Worm (Caenorhabditis elegans) whole organism, L2 larva: Measurements from ENCODE around the gene F14D2.11.

ENCODE experiments used
- C34F6.9 ChIP-seq: fragments of 150-350 bp; optimal IDR thresholded peaks from 2 replicates; lab custom pipeline; 2014; ENCODE audit warnings: missing biosample characterization, missing genetic modification characterization
- R02D3.7 ChIP-seq: fragments of 150-350 bp; optimal IDR thresholded peaks from 2 replicates; lab custom pipeline; 2014; ENCODE audit warnings: missing biosample characterization, missing genetic modification characterization
- Y55F3AM.14 ChIP-seq: fragments of 200-800 bp; sonication (Bioruptor generic); optimal IDR thresholded peaks from 2 replicates; lab custom pipeline; 2018; ENCODE audit warnings: mild to moderate bottlenecking, missing genetic modification characterization, missing compliant biosample characterization
- aly-2 ChIP-seq: fragments of 150-350 bp; optimal IDR thresholded peaks from 2 replicates; lab custom pipeline; 2014; ENCODE audit warnings: missing biosample characterization, missing genetic modification characterization
- ama-1 ChIP-seq: fragments of 150-350 bp; optimal IDR thresholded peaks from 2 replicates; lab custom pipeline; 2018; ENCODE audit warnings: inconsistent platforms
- ceh-82 ChIP-seq: fragments of 150-350 bp; optimal IDR thresholded peaks from 2 replicates; lab custom pipeline; 2014; ENCODE audit warnings: missing biosample characterization, missing genetic modification characterization
- crh-2 ChIP-seq: sonication (generic microtip); optimal IDR thresholded peaks from 2 replicates; lab custom pipeline; 2017; ENCODE audit warnings: missing biosample characterization, missing genetic modification characterization
- dmd-4 ChIP-seq: sonication (generic microtip); optimal IDR thresholded peaks from 2 replicates; lab custom pipeline; 2017; ENCODE audit warnings: missing biosample characterization, missing genetic modification characterization
- egl-27 ChIP-seq: sonication (generic microtip); optimal IDR thresholded peaks from 3 replicates; lab custom pipeline; 2017; ENCODE audit warnings: missing biosample characterization, missing genetic modification reagents, missing genetic modification characterization
- elt-1 ChIP-seq: fragments of 150-350 bp; optimal IDR thresholded peaks from 2 replicates; lab custom pipeline; 2014; ENCODE audit warnings: missing biosample characterization, missing genetic modification characterization
- elt-3 ChIP-seq: sonication (generic microtip); optimal IDR thresholded peaks from 2 replicates; lab custom pipeline; 2017; ENCODE audit warnings: missing biosample characterization, missing genetic modification characterization
- lin-11 ChIP-seq: fragments of 150-350 bp; sonication (generic microtip); optimal IDR thresholded peaks from 2 replicates; lab custom pipeline; 2014; ENCODE audit warnings: missing biosample characterization, missing genetic modification characterization, inconsistent platforms, mixed read lengths
- lin-13 ChIP-seq: fragments of 150-350 bp; optimal IDR thresholded peaks from 2 replicates; lab custom pipeline; 2014; ENCODE audit warnings: missing biosample characterization, missing genetic modification reagents, missing genetic modification characterization
- lin-39 ChIP-seq: fragments of 150-350 bp; optimal IDR thresholded peaks from 2 replicates; lab custom pipeline; 2014; ENCODE audit warnings: missing biosample characterization, missing genetic modification reagents, missing genetic modification characterization
- lsy-2 ChIP-seq, 2 experiments: fragments of 150-350 bp in 1 of 2; sonication (generic microtip) in 1 of 2; optimal IDR thresholded peaks; 2 replicates each; lab custom pipeline; 2014 to 2017; ENCODE audit warnings: missing biosample characterization in 2 of 2, missing genetic modification characterization in 2 of 2
- mbf-1 ChIP-seq: sonication (generic microtip); optimal IDR thresholded peaks from 2 replicates; lab custom pipeline; 2017; ENCODE audit warnings: missing biosample characterization, missing genetic modification characterization
- mdl-1 ChIP-seq, 2 experiments: fragments of 150-350 bp in 1 of 2; sonication (generic microtip) in 1 of 2; optimal IDR thresholded peaks; 2 replicates each; lab custom pipeline; 2017; ENCODE audit warnings: missing biosample characterization in 2 of 2, missing genetic modification characterization in 2 of 2
- nhr-10 ChIP-seq: sonication (generic microtip); optimal IDR thresholded peaks from 2 replicates; lab custom pipeline; 2017; ENCODE audit warnings: missing biosample characterization, missing genetic modification characterization
- nhr-11 ChIP-seq: fragments of 150-350 bp; optimal IDR thresholded peaks from 2 replicates; lab custom pipeline; 2014; ENCODE audit warnings: missing biosample characterization, missing genetic modification characterization
- nhr-129 ChIP-seq: fragments of 150-350 bp; optimal IDR thresholded peaks from 2 replicates; lab custom pipeline; 2014; ENCODE audit warnings: missing biosample characterization, missing genetic modification characterization
- nhr-237 ChIP-seq: fragments of 150-350 bp; optimal IDR thresholded peaks from 2 replicates; lab custom pipeline; 2014; ENCODE audit warnings: missing biosample characterization, missing genetic modification characterization
- nhr-25 ChIP-seq: fragments of 150-350 bp; sonication (generic microtip); optimal IDR thresholded peaks from 3 replicates; lab custom pipeline; 2014; ENCODE audit warnings: missing biosample characterization, missing genetic modification characterization
- nhr-6 ChIP-seq: fragments of 150-350 bp; optimal IDR thresholded peaks from 2 replicates; lab custom pipeline; 2014; ENCODE audit warnings: missing biosample characterization, missing genetic modification characterization
- peb-1 ChIP-seq: fragments of 150-350 bp; optimal IDR thresholded peaks from 2 replicates; lab custom pipeline; 2014; ENCODE audit warnings: missing biosample characterization, missing genetic modification characterization
- sem-4 ChIP-seq: fragments of 150-350 bp; optimal IDR thresholded peaks from 2 replicates; lab custom pipeline; 2014; ENCODE audit warnings: missing biosample characterization, missing genetic modification reagents, missing genetic modification characterization
- skn-1 ChIP-seq: sonication (generic microtip); optimal IDR thresholded peaks from 2 replicates; lab custom pipeline; 2017; ENCODE audit warnings: missing biosample characterization, missing genetic modification characterization
- sma-3 ChIP-seq: sonication (generic microtip); optimal IDR thresholded peaks from 2 replicates; lab custom pipeline; 2016; ENCODE audit warnings: missing genetic modification reagents, missing genetic modification characterization, missing compliant biosample characterization
- snpc-4 ChIP-seq: fragments of 150-350 bp; optimal IDR thresholded peaks from 2 replicates; lab custom pipeline; 2014; ENCODE audit warnings: missing biosample characterization, missing genetic modification characterization
- unc-55 ChIP-seq: fragments of 150-350 bp; sonication (generic microtip); optimal IDR thresholded peaks from 3 replicates; lab custom pipeline; 2014; ENCODE audit warnings: missing biosample characterization, missing genetic modification reagents, missing genetic modification characterization
- unc-62 ChIP-seq: fragments of 150-350 bp; optimal IDR thresholded peaks from 2 replicates; lab custom pipeline; 2014; ENCODE audit warnings: missing biosample characterization, missing genetic modification reagents, missing genetic modification characterization
- ztf-1 ChIP-seq: fragments of 200-800 bp; sonication (Bioruptor generic); conservative IDR thresholded peaks from 2 replicates; pipeline ENCODE4 v1.3.6; 2022; ENCODE audit warnings: missing genetic modification characterization, missing compliant biosample characterization
- ztf-11 ChIP-seq: sonication (generic microtip); optimal IDR thresholded peaks from 2 replicates; lab custom pipeline; 2017; ENCODE audit warnings: missing biosample characterization, missing genetic modification characterization
- ztf-4 ChIP-seq: fragments of 150-350 bp; optimal IDR thresholded peaks from 2 replicates; lab custom pipeline; 2014; ENCODE audit warnings: missing biosample characterization, missing genetic modification characterization

F14D2.11 gene

DNA sequence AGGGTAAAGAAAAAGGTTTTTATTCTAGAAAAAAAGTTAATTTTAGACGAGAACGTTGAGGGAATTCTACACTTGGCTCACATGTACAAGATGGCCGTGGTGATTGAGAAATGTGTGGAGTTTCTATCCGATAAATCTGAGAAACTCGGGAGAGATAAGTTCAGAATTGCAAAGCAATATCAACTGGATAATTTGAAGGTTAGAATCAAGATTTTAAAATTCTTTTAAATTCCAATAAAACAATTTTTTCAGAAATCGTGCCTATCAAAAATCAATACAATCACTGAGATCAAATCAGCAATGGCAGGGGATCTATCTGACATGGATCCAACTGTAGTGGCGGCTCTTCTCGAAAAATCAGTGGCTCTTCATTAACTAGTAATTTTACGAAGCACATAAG is 36.4 kb upstream of the F14D2.11 start, which contains the start of gene Y49F6C.2:
TSS of gene Y49F6C.2 (plus strand) at position 301 of the 400 bp plus-strand sequence.
- TF ChIP-seq sem-4 (tag; lab: Kevin White, UChicago) (no peak), nhr-237 (tag; lab: Kevin White, UChicago) (no peak), sma-3 (GFP tag; lab: Kevin White, UChicago) (no peak)
- TF ChIP-seq, all 48 proteins: peak for 0

DNA sequence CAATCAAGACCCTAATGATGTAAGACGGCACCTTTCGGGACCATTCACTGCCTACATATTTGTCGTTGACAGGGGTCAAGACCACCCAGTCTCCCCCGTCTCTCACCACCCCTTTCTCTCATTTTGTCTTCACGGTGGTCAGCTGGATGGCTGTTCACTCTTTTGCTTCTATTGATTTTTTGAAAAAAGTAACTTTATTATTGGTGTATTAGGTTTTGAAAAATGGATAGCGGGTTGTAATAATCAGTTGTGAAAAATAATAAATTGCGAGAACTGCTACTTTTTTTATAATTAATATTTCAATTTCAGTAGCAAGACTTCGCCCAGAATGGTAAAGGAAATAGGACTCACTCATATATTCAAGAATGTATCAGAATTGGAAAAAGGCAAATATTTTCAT is 34.9 kb upstream of the F14D2.11 start, which contains the start of gene bath-9:
TSS of gene bath-9 (plus strand) at position 301 of the 400 bp plus-strand sequence.
- TF ChIP-seq mdl-1 (tag; optimal IDR thresholded peaks at IDR 0.05; lab: Kevin White, UChicago) = no peak
- TF ChIP-seq ztf-1 (GFP tag; lab: Robert Waterston, UW) = no peak
- no peak for TF ChIP-seq ceh-82 (tag; lab: Kevin White, UChicago)
- no peak for TF ChIP-seq lsy-2 (tag; optimal IDR thresholded peaks at IDR 0.05; lab: Kevin White, UChicago)
- TF ChIP-seq crh-2 (tag; lab: Kevin White, UChicago) = no peak
- TF ChIP-seq aly-2 (tag; lab: Kevin White, UChicago) = no peak
- no peak for TF ChIP-seq lin-11 (tag; lab: Kevin White, UChicago)
- no peak for TF ChIP-seq ztf-11 (tag; lab: Kevin White, UChicago)
- TF ChIP-seq nhr-237 (tag; lab: Kevin White, UChicago) = no peak

DNA sequence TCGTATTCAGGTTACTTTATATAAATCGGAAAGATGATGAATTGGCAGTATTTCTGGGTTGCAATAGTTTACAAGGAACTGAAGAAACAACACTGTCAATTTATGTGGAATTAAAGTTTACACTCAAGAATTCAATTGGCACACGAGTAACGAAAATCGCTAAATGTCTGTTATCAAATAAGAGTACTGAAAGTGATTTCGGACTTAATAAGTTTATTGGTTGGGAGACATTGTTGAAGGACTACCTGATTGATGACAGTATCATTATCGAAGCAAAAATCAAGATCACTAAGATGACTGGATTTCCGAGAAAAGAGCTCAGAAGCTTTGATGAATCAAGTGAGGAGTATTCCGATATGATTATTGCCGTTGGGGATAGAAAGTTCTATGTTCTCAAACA is 33.4 kb upstream of the F14D2.11 start:
- no peak for TF ChIP-seq snpc-4 (tag; lab: Kevin White, UChicago)
- TF ChIP-seq, all 48 proteins: peak for 0

DNA sequence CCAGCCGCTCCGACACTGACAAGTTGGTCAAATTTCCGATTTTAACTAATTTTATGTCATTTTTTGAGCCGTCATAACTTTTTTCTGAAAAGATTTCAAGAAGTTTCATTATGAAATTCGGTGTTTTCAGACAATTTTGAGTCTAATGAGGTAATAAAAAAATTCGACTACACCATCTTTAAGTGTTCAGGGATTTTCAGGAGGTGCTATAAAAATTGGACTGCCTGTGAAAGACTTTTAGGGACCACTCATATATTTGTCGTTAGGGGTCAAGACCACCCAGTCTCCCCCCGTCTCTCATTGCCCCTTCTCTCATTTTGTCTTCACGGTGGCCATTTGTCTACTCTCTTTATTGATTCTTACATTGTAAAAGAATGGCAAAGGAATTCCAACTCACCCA is 32.9 kb upstream of the F14D2.11 start, which contains the start of gene bath-10:
TSS of gene bath-10 (plus strand) at position 301 of the 400 bp plus-strand sequence.
- TF ChIP-seq nhr-11 (tag; lab: Kevin White, UChicago) (no peak), lin-11 (tag; lab: Kevin White, UChicago) (no peak), nhr-6 (tag; lab: Kevin White, UChicago) (no peak), mbf-1 (no peak), lin-39 (no peak), peb-1 (tag; lab: Kevin White, UChicago) (no peak), elt-1 (tag; lab: Kevin White, UChicago) (no peak), sma-3 (GFP tag; lab: Kevin White, UChicago) (no peak), snpc-4 (tag; lab: Kevin White, UChicago) (no peak), nhr-129 (tag; lab: Kevin White, UChicago) (no peak), aly-2 (tag; lab: Kevin White, UChicago) (no peak), nhr-10 (tag; lab: Kevin White, UChicago) (no peak), R02D3.7 (tag; lab: Kevin White, UChicago) (no peak), unc-55 (no peak), lin-13 (GFP tag; lab: Kevin White, UChicago) (no peak), ceh-82 (tag; lab: Kevin White, UChicago) (no peak), Y55F3AM.14 (GFP tag; lab: Kevin White, UChicago) (no peak), dmd-4 (tag; lab: Kevin White, UChicago) (no peak), nhr-25 (tag; lab: Kevin White, UChicago) (no peak), elt-3 (tag; lab: Kevin White, UChicago) (no peak)
- TF ChIP-seq, all 48 proteins: peak for 0

DNA sequence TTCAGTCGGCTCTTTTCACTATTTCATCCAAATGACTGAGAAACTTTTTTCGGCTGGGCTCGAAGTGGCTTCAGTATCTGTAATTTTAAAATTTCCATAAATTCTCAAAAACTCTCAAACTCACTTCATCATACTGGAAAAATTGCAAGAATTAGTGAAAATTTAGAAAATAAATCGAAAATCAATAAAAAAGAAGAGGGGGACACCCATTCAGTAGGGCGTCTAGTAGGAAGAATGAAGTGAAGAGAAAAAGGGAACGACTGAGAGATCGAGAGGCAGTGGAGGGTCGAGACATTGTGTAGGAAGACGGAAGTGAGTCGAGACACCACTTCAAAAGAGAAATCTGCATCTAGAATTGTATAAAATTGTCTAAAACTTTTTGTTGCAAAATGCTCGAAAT is 32.0 kb upstream of the F14D2.11 start:
- TF ChIP-seq ama-1 (no peak), C34F6.9 (tag; lab: Kevin White, UChicago) (peak; percentile 2), Y55F3AM.14 (GFP tag; lab: Kevin White, UChicago) (no peak), skn-1 (tag; lab: Kevin White, UChicago) (no peak), unc-55 (peak; percentile 57)

DNA sequence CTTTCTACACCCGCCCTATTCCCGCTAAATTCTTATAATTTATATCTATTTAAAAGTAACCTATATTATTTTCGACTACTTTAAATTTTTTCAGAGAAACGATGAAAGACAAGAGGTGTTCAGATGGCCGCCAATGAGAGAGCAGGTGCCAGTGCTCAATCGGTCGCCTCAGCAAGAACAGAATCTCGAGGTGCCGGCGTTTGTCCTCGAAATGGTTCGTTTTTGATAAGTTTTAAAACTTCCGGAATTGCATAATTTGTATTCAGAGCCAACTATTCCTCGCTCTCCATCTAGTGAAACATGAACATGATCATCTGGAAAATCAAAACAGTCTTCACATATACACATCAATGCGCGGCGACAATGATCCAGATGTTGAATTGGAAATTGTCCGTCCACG is 29.1 kb upstream of the F14D2.11 start, which contains the start of gene bath-23:
TSS of gene bath-23 (plus strand) at position 301 of the 400 bp plus-strand sequence.
- TF ChIP-seq ztf-4 (tag; lab: Kevin White, UChicago) (no peak), unc-62 (GFP tag; lab: Kevin White, UChicago) (no peak), mdl-1 (tag; optimal IDR thresholded peaks at IDR 0.05; lab: Kevin White, UChicago) (no peak), nhr-129 (tag; lab: Kevin White, UChicago) (no peak), egl-27 (tag; lab: Kevin White, UChicago) (no peak)
- TF ChIP-seq, all 48 proteins: peak for 0
